Worm (Caenorhabditis elegans): ENCODE measurements around the gene fbxc-28.

DNA sequence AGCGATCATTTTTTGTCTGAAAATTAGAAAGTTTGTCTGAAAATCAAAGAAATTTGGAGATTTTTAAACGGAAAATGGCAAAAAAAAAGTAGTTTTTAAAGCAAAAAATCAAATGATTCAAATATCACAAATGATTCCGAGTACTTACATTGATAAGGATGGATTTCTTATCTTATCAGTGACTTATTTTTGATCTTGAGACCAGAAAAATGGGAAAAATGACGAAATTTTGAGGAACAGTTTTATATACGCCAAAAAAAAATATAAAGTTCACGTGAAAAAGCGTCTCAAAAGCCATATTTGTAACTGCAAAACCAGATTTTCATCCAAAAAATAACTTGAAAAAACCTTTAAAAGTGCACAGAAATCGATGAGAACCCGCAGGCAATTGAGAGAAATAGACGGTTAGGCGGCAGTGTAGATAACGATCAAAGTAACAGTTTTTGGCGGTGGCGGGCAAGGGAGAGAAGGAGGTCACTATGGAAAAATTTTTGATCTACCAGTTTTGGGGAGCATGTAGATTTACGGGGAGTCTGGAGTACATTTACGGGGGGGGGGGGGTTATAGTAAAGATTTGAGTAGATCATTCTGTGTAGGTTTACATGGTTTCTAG, 22.8 kb upstream of the fbxc-28 start, which contains the start of gene T07D3.9:
- no peak for TF ChIP-seq nhr-11 (tag; optimal IDR thresholded peaks at IDR 0.05)
- TF ChIP-seq spr-3 (GFP tag; optimal IDR thresholded peaks at IDR 0.05) = no peak
- TF ChIP-seq unc-39 (tag; optimal IDR thresholded peaks at IDR 0.05) = no peak
- TF ChIP-seq daf-19 (GFP tag; conservative IDR thresholded peaks at IDR 0.05) = no peak
- TF ChIP-seq lin-15B (tag; optimal IDR thresholded peaks at IDR 0.05) = no peak
- TF ChIP-seq lir-3 (tag; optimal IDR thresholded peaks at IDR 0.05) = no peak
- TF ChIP-seq ctbp-1 (GFP tag; IDR thresholded peaks at IDR 0.05) = no peak
- TF ChIP-seq pha-4 (GFP tag; IDR thresholded peaks at IDR 0.05) = no peak
- TF ChIP-seq pha-4 (tag; optimal IDR thresholded peaks at IDR 0.05) = no peak
- TF ChIP-seq lsy-2 (tag; optimal IDR thresholded peaks at IDR 0.05) = no peak
- no peak for TF ChIP-seq ceh-32 (tag; optimal IDR thresholded peaks at IDR 0.05; ENCODE audit: poor library complexity)
- no peak for TF ChIP-seq aly-2 (tag; optimal IDR thresholded peaks at IDR 0.05)
